Worm (Caenorhabditis elegans) whole organism, mixed stage, embryonic: ENCODE measurements around the gene jmjd-1.2.

ENCODE experiments used
- M03D4.4 ChIP-seq: sonication (generic microtip); optimal IDR thresholded peaks from 2 replicates; lab custom pipeline; 2017; ENCODE audit warnings: mild to moderate bottlenecking, missing genetic modification characterization, missing compliant biosample characterization
- bed-3 ChIP-seq: fragments of 200-800 bp; sonication (Bioruptor generic); optimal IDR thresholded peaks from 3 replicates; lab custom pipeline; 2018; ENCODE audit warnings: mild to moderate bottlenecking, missing genetic modification characterization, moderate library complexity, missing compliant biosample characterization
- blmp-1 ChIP-seq: fragments of 150-350 bp; optimal IDR thresholded peaks from 2 replicates; lab custom pipeline; 2014; ENCODE audit warnings: missing biosample characterization, missing genetic modification characterization
- ceh-39 ChIP-seq: fragments of 150-350 bp; optimal IDR thresholded peaks from 2 replicates; lab custom pipeline; 2014; ENCODE audit warnings: missing biosample characterization, missing genetic modification characterization
- ceh-43 ChIP-seq: fragments of 200-800 bp; sonication (Bioruptor generic); optimal IDR thresholded peaks from 2 replicates; lab custom pipeline; 2018; ENCODE audit warnings: mild to moderate bottlenecking, missing genetic modification characterization, moderate library complexity, missing compliant biosample characterization
- ceh-83 ChIP-seq: fragments of 200-800 bp; sonication (Bioruptor generic); optimal IDR thresholded peaks from 2 replicates; lab custom pipeline; 2018; ENCODE audit warnings: mild to moderate bottlenecking, missing genetic modification characterization, missing compliant biosample characterization
- ces-1 ChIP-seq: fragments of 150-350 bp; optimal IDR thresholded peaks from 2 replicates; lab custom pipeline; 2014; ENCODE audit warnings: missing biosample characterization, missing genetic modification reagents, missing genetic modification characterization
- cnd-1 ChIP-seq: fragments of 200-800 bp; sonication (Bioruptor generic); optimal IDR thresholded peaks from 2 replicates; lab custom pipeline; 2018; ENCODE audit warnings: mild to moderate bottlenecking, missing genetic modification characterization, missing compliant biosample characterization
- drap-1 ChIP-seq: fragments of 200-800 bp; sonication (Bioruptor generic); optimal IDR thresholded peaks from 3 replicates; lab custom pipeline; 2018; ENCODE audit warnings: mild to moderate bottlenecking, missing genetic modification characterization, missing compliant biosample characterization
- elt-3 ChIP-seq: fragments of 150-350 bp; optimal IDR thresholded peaks from 2 replicates; lab custom pipeline; 2014; ENCODE audit warnings: missing biosample characterization, missing genetic modification characterization
- flh-1 ChIP-seq: fragments of 200-800 bp; sonication (Bioruptor generic); optimal IDR thresholded peaks from 2 replicates; lab custom pipeline; 2018; ENCODE audit warnings: mild to moderate bottlenecking, missing genetic modification characterization, moderate library complexity, missing compliant biosample characterization
- ham-2 ChIP-seq: fragments of 200-800 bp; sonication (Bioruptor generic); optimal IDR thresholded peaks from 2 replicates; lab custom pipeline; 2018; ENCODE audit warnings: mild to moderate bottlenecking, missing genetic modification characterization, missing compliant biosample characterization
- hlh-1 ChIP-seq: fragments of 150-350 bp; optimal IDR thresholded peaks from 2 replicates; lab custom pipeline; 2014; ENCODE audit warnings: missing biosample characterization, missing genetic modification reagents, missing genetic modification characterization
- lin-13 ChIP-seq: fragments of 150-350 bp; optimal IDR thresholded peaks from 2 replicates; lab custom pipeline; 2014; ENCODE audit warnings: missing biosample characterization, missing genetic modification characterization
- lin-32 ChIP-seq: fragments of 200-800 bp; sonication (Bioruptor generic); optimal IDR thresholded peaks from 2 replicates; lab custom pipeline; 2018; ENCODE audit warnings: mild to moderate bottlenecking, missing genetic modification characterization, missing compliant biosample characterization
- lsy-2 ChIP-seq: fragments of 150-350 bp; optimal IDR thresholded peaks from 2 replicates; lab custom pipeline; 2014; ENCODE audit warnings: missing biosample characterization, missing genetic modification characterization
- mab-5 ChIP-seq: fragments of 150-350 bp; optimal IDR thresholded peaks from 2 replicates; lab custom pipeline; 2014; ENCODE audit warnings: missing biosample characterization, missing genetic modification characterization
- mep-1 ChIP-seq: fragments of 150-350 bp; optimal IDR thresholded peaks from 2 replicates; lab custom pipeline; 2017; ENCODE audit warnings: missing biosample characterization, missing genetic modification reagents, missing genetic modification characterization, inconsistent platforms
- mls-2 ChIP-seq: sonication (generic microtip); optimal IDR thresholded peaks from 2 replicates; lab custom pipeline; 2016; ENCODE audit warnings: mild to moderate bottlenecking, missing genetic modification characterization, moderate library complexity, missing compliant biosample characterization
- nhr-12 ChIP-seq: fragments of 150-350 bp; optimal IDR thresholded peaks from 2 replicates; lab custom pipeline; 2014; ENCODE audit warnings: missing biosample characterization, missing genetic modification characterization
- nhr-2 ChIP-seq: fragments of 150-350 bp; optimal IDR thresholded peaks from 2 replicates; lab custom pipeline; 2014; ENCODE audit warnings: missing biosample characterization, missing genetic modification characterization
- nhr-28 ChIP-seq: fragments of 150-350 bp; optimal IDR thresholded peaks from 2 replicates; lab custom pipeline; 2014; ENCODE audit warnings: missing biosample characterization, missing genetic modification characterization
- nhr-76 ChIP-seq: sonication (generic microtip); optimal IDR thresholded peaks from 2 replicates; lab custom pipeline; 2017; ENCODE audit warnings: missing biosample characterization, missing genetic modification characterization
- pha-4 ChIP-seq: fragments of 150-350 bp; optimal IDR thresholded peaks from 2 replicates; lab custom pipeline; 2018; ENCODE audit warnings: missing biosample characterization, missing genetic modification reagents, missing genetic modification characterization
- sem-2 ChIP-seq: fragments of 200-800 bp; sonication (Bioruptor generic); optimal IDR thresholded peaks from 2 replicates; lab custom pipeline; 2018; ENCODE audit warnings: mild to moderate bottlenecking, missing genetic modification characterization, missing compliant biosample characterization
- snpc-4 ChIP-seq: fragments of 150-350 bp; optimal IDR thresholded peaks from 2 replicates; lab custom pipeline; 2014; ENCODE audit warnings: missing biosample characterization, missing genetic modification characterization
- sptf-1 ChIP-seq: sonication (generic microtip); optimal IDR thresholded peaks from 2 replicates; lab custom pipeline; 2017; ENCODE audit warnings: mild to moderate bottlenecking, missing genetic modification characterization, moderate library complexity, missing compliant biosample characterization
- tbx-8 ChIP-seq: fragments of 200-800 bp; sonication (Bioruptor generic); optimal IDR thresholded peaks from 2 replicates; lab custom pipeline; 2018; ENCODE audit warnings: mild to moderate bottlenecking, missing genetic modification characterization, moderate library complexity, missing compliant biosample characterization
- unc-120 ChIP-seq: sonication (generic microtip); optimal IDR thresholded peaks from 2 replicates; lab custom pipeline; 2017; ENCODE audit warnings: missing genetic modification characterization, missing compliant biosample characterization; ENCODE audit not compliant: poor library complexity, severe bottlenecking
- unc-39 ChIP-seq: fragments of 150-350 bp; optimal IDR thresholded peaks from 2 replicates; lab custom pipeline; 2014; ENCODE audit warnings: missing biosample characterization, missing genetic modification characterization
- unc-62 ChIP-seq: fragments of 150-350 bp; optimal IDR thresholded peaks from 2 replicates; lab custom pipeline; 2014; ENCODE audit warnings: missing biosample characterization, missing genetic modification reagents, missing genetic modification characterization
- zip-8 ChIP-seq: fragments of 150-350 bp; optimal IDR thresholded peaks from 2 replicates; lab custom pipeline; 2014; ENCODE audit warnings: missing biosample characterization, missing genetic modification characterization
- ztf-11 ChIP-seq: fragments of 150-350 bp; optimal IDR thresholded peaks from 2 replicates; lab custom pipeline; 2014; ENCODE audit warnings: missing biosample characterization, missing genetic modification characterization

The jmjd-1.2 gene

DNA sequence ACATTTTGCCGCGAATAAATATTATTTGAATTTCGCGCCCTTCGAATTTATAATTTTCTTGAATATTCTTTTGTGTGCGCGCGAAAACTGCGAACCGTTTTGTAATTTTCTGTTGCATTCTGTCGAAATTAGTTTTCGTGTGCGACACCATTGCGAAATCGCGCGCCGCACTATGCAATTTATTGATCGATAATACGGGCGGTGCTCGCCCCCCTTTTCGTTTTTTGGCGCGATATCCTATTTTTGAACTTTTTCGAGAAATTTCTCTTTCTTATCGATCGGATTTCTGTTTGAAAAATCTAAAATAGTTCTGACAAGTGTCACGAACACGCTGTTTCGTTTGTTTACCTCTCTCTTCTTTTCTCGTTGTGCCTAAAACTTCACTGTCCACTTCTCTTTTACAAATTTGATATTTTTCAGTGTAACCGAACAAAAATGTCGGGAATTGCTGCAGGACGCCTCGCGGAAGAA lies 10.1 kb upstream of the jmjd-1.2 start, which contains the start of gene ubc-9 (continued):
- TF ChIP-seq ceh-39 (tag; lab: Kevin White, UChicago) = peak; percentile 94
- no peak for TF ChIP-seq lin-32 (GFP tag; lab: Kevin White, UChicago)
- no peak for TF ChIP-seq M03D4.4 (tag; lab: Kevin White, UChicago)
- no peak for TF ChIP-seq nhr-12 (tag; lab: Kevin White, UChicago)
- TF ChIP-seq unc-120 = peak; percentile 33
- no peak for TF ChIP-seq unc-39 (tag; lab: Kevin White, UChicago)

DNA sequence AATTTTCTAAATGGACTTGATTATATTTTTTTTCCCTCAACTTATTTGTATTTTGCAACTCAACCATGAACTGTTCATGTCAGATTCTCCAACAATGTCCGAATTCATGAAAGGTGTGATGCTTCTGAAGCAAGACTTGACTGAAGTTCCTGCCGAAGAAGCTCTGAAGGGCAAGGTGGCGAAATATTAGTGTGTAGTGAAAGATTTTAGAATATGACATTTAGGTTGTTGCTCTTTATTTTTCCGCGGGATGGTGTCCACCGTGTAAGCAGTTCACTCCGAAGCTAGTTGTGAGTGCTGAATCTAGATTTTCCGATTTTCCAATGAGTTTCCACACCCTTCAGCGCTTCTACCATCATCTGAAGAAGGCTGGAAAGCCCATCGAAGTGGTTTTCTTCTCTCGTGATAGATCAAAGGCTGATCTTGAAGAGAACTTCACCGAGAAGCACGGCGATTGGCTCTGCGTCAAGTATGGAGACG lies 8.4 kb upstream of the jmjd-1.2 start, which contains the start of gene F29B9.5:
F29B9.5 (plus strand) TSS at position 51 of the 480 bp plus-strand sequence.
- no peak for TF ChIP-seq mep-1 (tag; lab: Kevin White, UChicago)
- TF ChIP-seq mab-5 = no peak

DNA sequence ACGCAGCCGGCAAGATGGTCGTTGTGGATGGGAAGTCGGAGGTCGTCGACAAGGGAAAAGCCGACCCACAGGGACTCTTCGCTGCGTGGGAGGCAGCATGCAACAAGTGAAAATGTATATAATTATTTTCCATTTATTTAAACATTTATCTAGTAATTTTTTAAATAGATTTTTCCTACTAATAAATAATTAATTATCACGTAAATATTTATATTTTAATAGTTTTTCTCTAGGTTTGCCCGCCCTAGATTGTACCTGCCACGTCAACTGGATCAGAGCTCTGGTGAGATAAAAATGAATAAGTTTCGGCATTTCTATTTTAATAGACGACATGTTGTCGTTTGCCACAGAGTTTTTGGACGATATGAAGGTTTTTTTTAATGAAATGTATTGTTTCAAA lies 7.8 kb upstream of the jmjd-1.2 start, which contains the start of gene psr-1:
psr-1 (plus strand) TSS at position 301 of the 400 bp plus-strand sequence.
- TF ChIP-seq lsy-2 (tag; lab: Kevin White, UChicago) = no peak
- TF ChIP-seq lin-13 (tag; lab: Kevin White, UChicago) = no peak
- no peak for TF ChIP-seq flh-1 (GFP tag; lab: Kevin White, UChicago)
- TF ChIP-seq bed-3 (GFP tag; lab: Kevin White, UChicago) = no peak
- no peak for TF ChIP-seq zip-8
- TF ChIP-seq mls-2 (tag; lab: Kevin White, UChicago) = no peak
- no peak for TF ChIP-seq mep-1 (tag; lab: Kevin White, UChicago)
- no peak for TF ChIP-seq nhr-28
- no peak for TF ChIP-seq nhr-76 (tag; lab: Kevin White, UChicago)
- TF ChIP-seq M03D4.4 (tag; lab: Kevin White, UChicago) = no peak
- TF ChIP-seq ztf-11 (tag; lab: Kevin White, UChicago) = no peak
- no peak for TF ChIP-seq ceh-83
- TF ChIP-seq sem-2 (GFP tag; lab: Kevin White, UChicago) = no peak
- TF ChIP-seq hlh-1 = no peak
- TF ChIP-seq snpc-4 (tag; lab: Kevin White, UChicago) = no peak
- TF ChIP-seq mab-5 = no peak
- no peak for TF ChIP-seq pha-4 (tag; lab: Kevin White, UChicago)
- TF ChIP-seq elt-3 = no peak

DNA sequence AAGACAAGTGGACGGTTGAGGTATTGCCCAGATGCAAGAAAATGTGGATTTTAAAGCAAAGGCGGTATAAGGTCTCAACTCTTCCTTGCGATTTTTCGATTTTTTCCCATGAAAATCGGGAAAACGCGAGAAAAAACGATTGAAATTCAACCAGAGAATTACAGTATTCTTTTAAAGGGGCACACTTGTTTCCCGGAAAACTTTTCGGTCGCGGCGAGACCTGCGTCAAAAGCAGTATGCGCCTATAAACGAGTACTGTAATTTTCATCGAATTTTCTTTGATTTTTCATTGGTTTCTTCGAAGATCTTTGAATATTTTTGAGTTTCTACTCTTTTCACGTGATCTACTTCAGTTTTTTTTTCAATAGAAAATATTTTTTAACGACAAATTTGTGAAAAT lies 7.1 kb upstream of the jmjd-1.2 start:
- TF ChIP-seq ceh-83 = no peak

DNA sequence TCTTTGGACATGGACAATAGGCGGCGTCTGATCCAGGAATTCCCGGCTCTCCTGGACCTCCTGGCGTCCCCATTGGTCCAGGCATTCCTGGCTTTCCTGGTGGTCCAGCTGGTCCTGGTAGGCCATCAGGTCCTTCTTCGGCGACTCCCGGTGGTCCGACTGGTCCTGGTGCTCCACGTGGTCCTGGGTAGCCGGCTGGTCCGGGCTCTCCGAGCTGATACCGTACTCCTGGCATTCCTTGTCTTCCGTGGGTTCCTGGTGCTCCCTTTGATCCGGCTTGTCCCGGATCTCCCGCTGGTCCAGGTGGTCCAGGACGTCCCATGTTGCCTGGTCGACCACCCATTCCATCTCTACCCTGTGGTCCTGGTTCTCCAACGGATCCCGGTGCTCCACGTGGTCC lies 4.8 kb upstream of the jmjd-1.2 start:
- TF ChIP-seq nhr-12 (tag; lab: Kevin White, UChicago) (no peak), nhr-2 (no peak), drap-1 (GFP tag; lab: Kevin White, UChicago) (no peak), lin-13 (tag; lab: Kevin White, UChicago) (no peak), mab-5 (no peak), ceh-43 (no peak), zip-8 (no peak), lin-32 (GFP tag; lab: Kevin White, UChicago) (no peak), nhr-28 (no peak), sem-2 (GFP tag; lab: Kevin White, UChicago) (no peak), ceh-83 (no peak), unc-62 (GFP tag; lab: Kevin White, UChicago) (no peak), unc-39 (tag; lab: Kevin White, UChicago) (no peak), bed-3 (GFP tag; lab: Kevin White, UChicago) (no peak)
- TF ChIP-seq, all 35 proteins: peak for 0

DNA sequence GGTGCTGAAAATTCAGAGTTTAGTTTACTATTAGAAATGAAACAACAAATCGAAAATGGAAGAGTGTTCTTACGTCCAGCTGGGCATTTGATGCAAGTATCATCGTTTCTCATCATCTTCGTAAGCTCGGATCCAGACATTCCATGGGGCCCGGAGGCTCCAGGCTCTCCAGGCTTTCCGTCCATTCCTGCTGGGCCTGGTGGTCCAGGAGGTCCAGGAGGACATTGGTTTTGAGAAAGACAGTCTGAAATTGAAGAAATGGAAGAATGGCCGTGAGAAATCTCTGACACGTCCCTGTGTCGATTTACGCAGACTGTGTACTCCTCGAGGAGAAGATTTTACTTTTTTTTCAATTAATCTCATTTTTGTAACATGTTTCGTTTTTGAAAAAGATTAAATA lies 4.4 kb upstream of the jmjd-1.2 start:
- TF ChIP-seq cnd-1 (tag; lab: Kevin White, UChicago) (no peak), ceh-43 (no peak), blmp-1 (no peak), snpc-4 (tag; lab: Kevin White, UChicago) (no peak), sptf-1 (tag; lab: Kevin White, UChicago) (no peak), ces-1 (GFP tag; lab: Kevin White, UChicago) (no peak), ham-2 (no peak), bed-3 (GFP tag; lab: Kevin White, UChicago) (no peak), tbx-8 (no peak), lin-32 (GFP tag; lab: Kevin White, UChicago) (no peak), nhr-2 (no peak), ceh-83 (no peak), hlh-1 (no peak), nhr-28 (no peak), nhr-12 (tag; lab: Kevin White, UChicago) (no peak), unc-39 (tag; lab: Kevin White, UChicago) (no peak), unc-120 (no peak), nhr-76 (tag; lab: Kevin White, UChicago) (no peak)
